Fruit fly (Drosophila melanogaster) whole organism, embryonic: Measurements from ENCODE around the gene CG46311.

ENCODE experiments used
- CG3065 ChIP-seq: fragments of 200-800 bp; sonication (Bioruptor generic); optimal IDR thresholded peaks from 2 replicates; lab custom pipeline; 2016; ENCODE audit warnings: missing biosample characterization, missing genetic modification characterization
- CG3163 ChIP-seq: fragments of 200-800 bp; sonication (Bioruptor generic); optimal IDR thresholded peaks from 3 replicates; lab custom pipeline; 2016; ENCODE audit warnings: missing biosample characterization, missing genetic modification characterization
- CG9727 ChIP-seq: fragments of 200-800 bp; sonication (Bioruptor generic); optimal IDR thresholded peaks from 3 replicates; lab custom pipeline; 2017; ENCODE audit warnings: missing biosample characterization, mild to moderate bottlenecking, missing genetic modification characterization
- Drgx ChIP-seq: fragments of 200-800 bp; sonication (Bioruptor generic); IDR thresholded peaks from 2 replicates; pipeline ENCODE4 v1.3.6; 2022; ENCODE audit warnings: missing biosample characterization, missing genetic modification characterization
- Jarid2 ChIP-seq: fragments of 200-800 bp; sonication (Bioruptor generic); optimal IDR thresholded peaks from 3 replicates; lab custom pipeline; 2017; ENCODE audit warnings: mild to moderate bottlenecking, missing biosample characterization, missing genetic modification reagents, missing genetic modification characterization
- btn ChIP-seq: fragments of 200-800 bp; sonication (Bioruptor generic); optimal IDR thresholded peaks from 2 replicates; lab custom pipeline; 2016; ENCODE audit warnings: missing biosample characterization, missing genetic modification characterization
- cg ChIP-seq: fragments of 200-800 bp; sonication (Bioruptor generic); optimal IDR thresholded peaks from 3 replicates; lab custom pipeline; 2019; ENCODE audit warnings: missing biosample characterization, mild to moderate bottlenecking, missing genetic modification characterization, moderate library complexity
- insv ChIP-seq, 2 experiments: fragments of 200-800 bp; sonication (Bioruptor generic); optimal IDR thresholded peaks; 3 replicates each; lab custom pipeline; 2016 to 2018; ENCODE audit warnings: missing biosample characterization in 2 of 2, missing genetic modification characterization in 2 of 2
- oc ChIP-seq: fragments of 200-800 bp; sonication (Bioruptor generic); optimal IDR thresholded peaks from 2 replicates; lab custom pipeline; 2018; ENCODE audit warnings: missing biosample characterization, mild to moderate bottlenecking, missing genetic modification characterization, moderate library complexity

dm6 chrX:13556172-13556571 is 7.5 kb upstream of the CG46311 start, which contains the start of gene CG32631:
- TF ChIP-seq btn (GFP tag; lab: Kevin White, UChicago): no peak
- no peak for TF ChIP-seq oc (tag; lab: Kevin White, UChicago)
- no peak for TF ChIP-seq cg (GFP tag; lab: Kevin White, UChicago)
- TF ChIP-seq insv (GFP tag; optimal IDR thresholded peaks at IDR 0.05; lab: Kevin White, UChicago): no peak
- no peak for TF ChIP-seq Drgx (GFP tag; lab: Robert Waterston, UW)
- TF ChIP-seq Jarid2 (GFP tag; lab: Kevin White, UChicago): no peak
- TF ChIP-seq CG3163 (GFP tag; lab: Kevin White, UChicago): no peak
- no peak for TF ChIP-seq CG3065 (GFP tag; lab: Kevin White, UChicago)
- TF ChIP-seq CG9727 (GFP tag; lab: Kevin White, UChicago): no peak
